Worm (Caenorhabditis elegans) whole organism, L3 larva: Measurements from ENCODE around the gene T05H4.4.

Experiments used
- ZK546.5 ChIP-seq: sonication (generic microtip); optimal IDR thresholded peaks from 2 replicates; lab custom pipeline; 2017; ENCODE audit warnings: missing biosample characterization, missing genetic modification characterization
- ama-1 ChIP-seq: fragments of 150-350 bp; optimal IDR thresholded peaks from 2 replicates; lab custom pipeline; 2018
- ceh-82 ChIP-seq: fragments of 150-350 bp; optimal IDR thresholded peaks from 2 replicates; lab custom pipeline; 2014; ENCODE audit warnings: missing biosample characterization, missing genetic modification characterization
- ceh-9 ChIP-seq: sonication (generic microtip); optimal IDR thresholded peaks from 2 replicates; lab custom pipeline; 2018; ENCODE audit warnings: missing biosample characterization, missing genetic modification characterization
- egl-27 ChIP-seq: sonication (generic microtip); optimal IDR thresholded peaks from 4 replicates; lab custom pipeline; 2017; ENCODE audit warnings: missing biosample characterization, missing genetic modification reagents, missing genetic modification characterization
- elt-1 ChIP-seq: fragments of 150-350 bp; optimal IDR thresholded peaks from 2 replicates; lab custom pipeline; 2014; ENCODE audit warnings: missing biosample characterization, missing genetic modification characterization
- fkh-10 ChIP-seq: sonication (generic microtip); optimal IDR thresholded peaks from 2 replicates; lab custom pipeline; 2017; ENCODE audit warnings: missing biosample characterization, missing genetic modification reagents, missing genetic modification characterization
- fos-1 ChIP-seq: fragments of 150-350 bp; optimal IDR thresholded peaks from 2 replicates; lab custom pipeline; 2014; ENCODE audit warnings: missing biosample characterization, missing genetic modification characterization
- nhr-11 ChIP-seq: fragments of 150-350 bp; optimal IDR thresholded peaks from 2 replicates; lab custom pipeline; 2014; ENCODE audit warnings: missing biosample characterization, missing genetic modification characterization
- nhr-237 ChIP-seq: fragments of 150-350 bp; optimal IDR thresholded peaks from 2 replicates; lab custom pipeline; 2014; ENCODE audit warnings: missing biosample characterization, missing genetic modification characterization
- nhr-76 ChIP-seq: fragments of 150-350 bp; sonication (generic microtip); optimal IDR thresholded peaks from 5 replicates; lab custom pipeline; 2014; ENCODE audit warnings: missing biosample characterization, missing genetic modification characterization
- nhr-77 ChIP-seq: fragments of 150-350 bp; optimal IDR thresholded peaks from 2 replicates; lab custom pipeline; 2014; ENCODE audit warnings: missing biosample characterization, missing genetic modification characterization
- pha-4 ChIP-seq: fragments of 150-350 bp; optimal IDR thresholded peaks from 2 replicates; lab custom pipeline; 2014; ENCODE audit warnings: missing biosample characterization, missing genetic modification reagents, missing genetic modification characterization
- skn-1 ChIP-seq: fragments of 150-350 bp; optimal IDR thresholded peaks from 2 replicates; lab custom pipeline; 2014; ENCODE audit warnings: missing biosample characterization, missing genetic modification characterization

DNA sequence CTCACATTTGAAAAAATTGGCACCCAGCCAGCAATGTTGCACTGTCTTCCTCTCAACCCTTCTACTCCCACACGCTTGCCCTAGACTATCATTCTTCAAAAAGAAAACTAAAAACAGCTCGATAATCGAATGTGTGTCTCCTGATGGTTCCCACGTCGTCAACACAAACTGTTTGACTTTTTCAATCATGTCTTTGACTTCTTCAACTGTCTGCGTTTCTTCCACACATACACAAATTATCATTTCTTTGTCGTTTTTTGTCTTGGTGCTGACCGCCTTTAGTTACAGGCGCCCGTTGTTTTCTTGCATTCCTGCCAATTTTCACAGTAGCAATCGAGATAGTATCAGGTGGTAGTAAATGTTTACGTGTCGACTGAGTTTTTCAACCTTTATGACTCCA is 23.9 kb downstream of the T05H4.4 start:
- no peak for TF ChIP-seq fos-1 (tag; lab: Kevin White, UChicago)
- no peak for TF ChIP-seq fkh-10 (GFP tag; lab: Kevin White, UChicago)
- no peak for TF ChIP-seq nhr-11 (tag; lab: Kevin White, UChicago)
- TF ChIP-seq ceh-9 (tag; lab: Kevin White, UChicago), result no peak
- no peak for TF ChIP-seq elt-1
- TF ChIP-seq ama-1 (lab: Kevin White, UChicago), result no peak
- TF ChIP-seq pha-4 (tag; lab: Kevin White, UChicago), result peak; percentile 14
- no peak for TF ChIP-seq nhr-237 (tag; lab: Kevin White, UChicago)
- no peak for TF ChIP-seq nhr-77 (tag; lab: Kevin White, UChicago)
- no peak for TF ChIP-seq ZK546.5 (tag; lab: Kevin White, UChicago)
- no peak for TF ChIP-seq ceh-82 (tag; lab: Kevin White, UChicago)
- no peak for TF ChIP-seq skn-1
- TF ChIP-seq egl-27 (tag; lab: Kevin White, UChicago), result no peak
- no peak for TF ChIP-seq nhr-76 (tag; lab: Kevin White, UChicago)
